Fruit fly (Drosophila melanogaster): ENCODE data around the gene Drsl5.

DNA sequence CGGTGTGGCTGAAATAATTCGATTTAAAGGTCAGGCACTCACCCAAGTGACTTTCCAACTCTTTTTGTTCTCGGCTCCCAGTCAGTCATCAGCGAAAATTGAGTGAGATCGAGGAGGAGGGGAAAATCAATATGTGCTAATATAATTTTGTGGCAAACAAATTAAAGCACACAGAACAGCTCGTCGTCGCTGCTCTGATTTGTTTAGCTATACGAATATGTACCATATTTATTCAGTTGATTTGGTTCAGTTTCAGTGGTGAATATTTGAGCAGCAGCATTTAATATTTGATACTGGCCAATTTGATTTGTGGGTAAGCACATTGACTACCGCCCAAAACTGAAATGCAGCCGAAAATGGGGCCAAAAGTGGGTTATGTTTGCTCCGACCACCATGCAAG, 11.2 kb upstream of the Drsl5 start:
- TF ChIP-seq lola (GFP tag; optimal IDR thresholded peaks at IDR 0.05) (no peak), foxo (GFP tag; optimal IDR thresholded peaks at IDR 0.05) (no peak), Hr78 (GFP tag; optimal IDR thresholded peaks at IDR 0.05) (no peak), Sp1 (GFP tag; optimal IDR thresholded peaks at IDR 0.05) (no peak), Myc (optimal IDR thresholded peaks at IDR 0.05) (no peak), brk (GFP tag; optimal IDR thresholded peaks at IDR 0.05) (no peak), sage (GFP tag; optimal IDR thresholded peaks at IDR 0.05) (no peak), Hnf4 (GFP tag; optimal IDR thresholded peaks at IDR 0.05) (no peak), tai (GFP tag; optimal IDR thresholded peaks at IDR 0.05) (no peak), br (GFP tag; optimal IDR thresholded peaks at IDR 0.05) (no peak), dsf (GFP tag; optimal IDR thresholded peaks at IDR 0.05; ENCODE audit: borderline replicate concordance) (no peak), psq (GFP tag; optimal IDR thresholded peaks at IDR 0.05) (no peak)

Data from whole organism, wandering third instar larva.